Fruit fly (Drosophila melanogaster) whole organism, embryonic: ENCODE measurements around the gene mRpL13.
A peak's percentile ranks its signal among the peaks of the same experiment; 100 is the strongest.

Experiments used
- Asciz ChIP-seq: fragments of 200-800 bp; sonication (Bioruptor generic); optimal IDR thresholded peaks from 2 replicates; lab custom pipeline; 2017; ENCODE audit warnings: missing biosample characterization, mild to moderate bottlenecking, missing genetic modification characterization, missing genetic modification reagents
- Bteb2 ChIP-seq: fragments of 200-800 bp; sonication (Bioruptor generic); optimal IDR thresholded peaks from 2 replicates; lab custom pipeline; 2016; ENCODE audit warnings: missing biosample characterization, missing genetic modification characterization
- CG10147 ChIP-seq: fragments of 200-800 bp; sonication (Bioruptor generic); optimal IDR thresholded peaks from 2 replicates; lab custom pipeline; 2019; ENCODE audit warnings: missing biosample characterization, mild to moderate bottlenecking, missing genetic modification characterization, moderate library complexity
- CG10565 ChIP-seq: fragments of 200-800 bp; sonication (Bioruptor generic); optimal IDR thresholded peaks from 3 replicates; lab custom pipeline; 2016; ENCODE audit warnings: missing biosample characterization, mild to moderate bottlenecking, missing genetic modification characterization
- CG12744 ChIP-seq: fragments of 200-800 bp; sonication (Bioruptor generic); optimal IDR thresholded peaks from 2 replicates; lab custom pipeline; 2016; ENCODE audit warnings: missing biosample characterization, missing genetic modification characterization
- CG13123 ChIP-seq: fragments of 200-800 bp; sonication (Bioruptor generic); optimal IDR thresholded peaks from 2 replicates; lab custom pipeline; 2016; ENCODE audit warnings: missing biosample characterization, missing genetic modification characterization
- CG13296 ChIP-seq: fragments of 200-800 bp; sonication (Bioruptor generic); optimal IDR thresholded peaks from 3 replicates; lab custom pipeline; 2018; ENCODE audit warnings: missing biosample characterization, mild to moderate bottlenecking, missing genetic modification characterization
- CG14014 ChIP-seq: fragments of 200-800 bp; sonication (Bioruptor generic); IDR thresholded peaks from 2 replicates; pipeline ENCODE4 v1.3.6; 2022; ENCODE audit warnings: missing biosample characterization, missing genetic modification characterization
- CG15601 ChIP-seq: fragments of 200-800 bp; sonication (Bioruptor generic); optimal IDR thresholded peaks from 3 replicates; lab custom pipeline; 2019; ENCODE audit warnings: missing biosample characterization, mild to moderate bottlenecking, missing genetic modification characterization, moderate library complexity
- CG1603 ChIP-seq: fragments of 200-800 bp; sonication (Bioruptor generic); optimal IDR thresholded peaks from 2 replicates; lab custom pipeline; 2019; ENCODE audit warnings: missing biosample characterization, mild to moderate bottlenecking, missing genetic modification characterization, moderate library complexity
- CG17568 ChIP-seq: fragments of 200-800 bp; sonication (Bioruptor generic); optimal IDR thresholded peaks from 2 replicates; lab custom pipeline; 2018; ENCODE audit warnings: missing biosample characterization, mild to moderate bottlenecking, missing genetic modification characterization, moderate library complexity
- CG1792 ChIP-seq: fragments of 200-800 bp; sonication (Bioruptor generic); optimal IDR thresholded peaks from 2 replicates; lab custom pipeline; 2016; ENCODE audit warnings: missing biosample characterization, missing genetic modification characterization
- CG2678 ChIP-seq: fragments of 200-800 bp; sonication (Bioruptor generic); optimal IDR thresholded peaks from 3 replicates; lab custom pipeline; 2019; ENCODE audit warnings: missing biosample characterization, mild to moderate bottlenecking, missing genetic modification characterization, moderate library complexity
- CG2889 ChIP-seq: fragments of 200-800 bp; sonication (Bioruptor generic); IDR thresholded peaks from 3 replicates; pipeline ENCODE4 v1.3.6; 2022; ENCODE audit warnings: missing biosample characterization, missing genetic modification characterization
- CG34422 ChIP-seq: fragments of 200-800 bp; sonication (Bioruptor generic); IDR thresholded peaks from 3 replicates; pipeline ENCODE4 v1.3.6; 2022; ENCODE audit warnings: missing biosample characterization, missing genetic modification characterization
- CG6689 ChIP-seq: fragments of 200-800 bp; sonication (Bioruptor generic); IDR thresholded peaks from 2 replicates; pipeline ENCODE4 v1.3.6; 2022; ENCODE audit warnings: missing biosample characterization, missing genetic modification characterization
- CG6765 ChIP-seq: fragments of 200-800 bp; sonication (Bioruptor generic); optimal IDR thresholded peaks from 3 replicates; lab custom pipeline; 2017; ENCODE audit warnings: missing biosample characterization, mild to moderate bottlenecking, missing genetic modification characterization
- CG7357 ChIP-seq: fragments of 200-800 bp; sonication (Bioruptor generic); IDR thresholded peaks from 3 replicates; pipeline ENCODE4 v1.3.6; 2022; ENCODE audit warnings: missing biosample characterization, missing genetic modification characterization
- CG9215 ChIP-seq: fragments of 200-800 bp; sonication (Bioruptor generic); IDR thresholded peaks from 2 replicates; pipeline ENCODE4 v1.3.6; 2022; ENCODE audit warnings: missing biosample characterization, missing genetic modification characterization
- CG9797 ChIP-seq: fragments of 200-800 bp; sonication (Bioruptor generic); optimal IDR thresholded peaks from 3 replicates; lab custom pipeline; 2018; ENCODE audit warnings: missing biosample characterization, mild to moderate bottlenecking, missing genetic modification characterization
- D ChIP-seq, 2 experiments: fragments of 200-800 bp in 1 of 2; fragments of >200 bp in 1 of 2; sonication (Bioruptor generic) in 1 of 2; optimal IDR thresholded peaks; 2 replicates in 1 of 2; 3 replicates in 1 of 2; lab custom pipeline; 2017; ENCODE audit warnings: mild to moderate bottlenecking in 1 of 2, missing biosample characterization in 1 of 2, missing genetic modification characterization in 1 of 2, missing genetic modification reagents in 1 of 2
- Dek ChIP-seq: fragments of 200-800 bp; sonication (Bioruptor generic); optimal IDR thresholded peaks from 3 replicates; lab custom pipeline; 2019; ENCODE audit warnings: missing biosample characterization, mild to moderate bottlenecking, missing genetic modification characterization, moderate library complexity
- E2f2 ChIP-seq: fragments of 200-800 bp; sonication (Bioruptor generic); IDR thresholded peaks from 2 replicates; pipeline ENCODE4 v1.3.6; 2022; ENCODE audit warnings: missing biosample characterization, missing genetic modification characterization
- Ets65A ChIP-seq: fragments of 200-800 bp; sonication (Bioruptor generic); peaks from one replicate; lab custom pipeline; 2016; ENCODE audit warnings: missing biosample characterization, missing genetic modification characterization
- Gug ChIP-seq: fragments of 200-800 bp; sonication (Bioruptor generic); IDR thresholded peaks from 4 replicates; pipeline ENCODE4 v1.3.6; 2022; ENCODE audit warnings: missing biosample characterization, missing genetic modification characterization
- HLH3B ChIP-seq: fragments of 200-800 bp; sonication (Bioruptor generic); IDR thresholded peaks from 2 replicates; pipeline ENCODE4 v1.3.6; 2022; ENCODE audit warnings: missing biosample characterization, missing genetic modification characterization
- NFAT ChIP-seq: fragments of 200-800 bp; sonication (Bioruptor generic); IDR thresholded peaks from 2 replicates; pipeline ENCODE4 v1.3.6; 2022; ENCODE audit warnings: missing biosample characterization, missing genetic modification characterization
- Neu2 ChIP-seq: fragments of 200-800 bp; sonication (Bioruptor generic); optimal IDR thresholded peaks from 3 replicates; lab custom pipeline; 2016; ENCODE audit warnings: missing biosample characterization, missing genetic modification characterization, borderline replicate concordance
- Oli ChIP-seq: fragments of 200-800 bp; sonication (Bioruptor generic); optimal IDR thresholded peaks from 2 replicates; lab custom pipeline; 2018; ENCODE audit warnings: missing biosample characterization, mild to moderate bottlenecking, missing genetic modification characterization, moderate library complexity
- Optix ChIP-seq: fragments of 200-800 bp; sonication (Bioruptor generic); IDR thresholded peaks from 3 replicates; pipeline ENCODE4 v1.3.6; 2022; ENCODE audit warnings: missing biosample characterization, missing genetic modification characterization
- Six4 ChIP-seq: fragments of 200-800 bp; sonication (Bioruptor generic); optimal IDR thresholded peaks from 2 replicates; lab custom pipeline; 2016; ENCODE audit warnings: missing biosample characterization, missing genetic modification characterization
- Sox100B ChIP-seq: fragments of 200-800 bp; sonication (Bioruptor generic); optimal IDR thresholded peaks from 3 replicates; lab custom pipeline; 2018; ENCODE audit warnings: missing biosample characterization, mild to moderate bottlenecking, missing genetic modification characterization
- Sox102F ChIP-seq: fragments of 200-800 bp; sonication (Bioruptor generic); optimal IDR thresholded peaks from 2 replicates; lab custom pipeline; 2018; ENCODE audit warnings: missing biosample characterization, mild to moderate bottlenecking, missing genetic modification characterization, moderate library complexity
- ac ChIP-seq: fragments of 200-800 bp; sonication (Bioruptor generic); optimal IDR thresholded peaks from 3 replicates; lab custom pipeline; 2017; ENCODE audit warnings: missing biosample characterization, mild to moderate bottlenecking, missing genetic modification characterization
- ap ChIP-seq: fragments of 200-800 bp; sonication (Bioruptor generic); IDR thresholded peaks from 2 replicates; pipeline ENCODE4 v1.3.6; 2022; ENCODE audit warnings: missing biosample characterization, missing genetic modification characterization
- az2 ChIP-seq: fragments of 200-800 bp; sonication (Bioruptor generic); optimal IDR thresholded peaks from 3 replicates; lab custom pipeline; 2016; ENCODE audit warnings: missing biosample characterization, missing genetic modification characterization
- dan ChIP-seq: fragments of 200-800 bp; sonication (Bioruptor generic); IDR thresholded peaks from 2 replicates; pipeline ENCODE4 v1.3.6; 2022; ENCODE audit warnings: missing biosample characterization, missing genetic modification characterization
- dm ChIP-seq: fragments of 200-800 bp; sonication (Bioruptor generic); optimal IDR thresholded peaks from 3 replicates; lab custom pipeline; 2016; ENCODE audit warnings: missing biosample characterization, missing genetic modification characterization
- dpn ChIP-seq, 2 experiments: fragments of 200-800 bp; sonication (Bioruptor generic); optimal IDR thresholded peaks; 3 replicates each; lab custom pipeline; 2016; ENCODE audit warnings: missing biosample characterization in 2 of 2, missing genetic modification characterization in 2 of 2
- en ChIP-seq: fragments of 200-800 bp; sonication (Bioruptor generic); optimal IDR thresholded peaks from 2 replicates; lab custom pipeline; 2016; ENCODE audit warnings: missing biosample characterization, missing genetic modification characterization
- gcm ChIP-seq: fragments of 200-800 bp; sonication (Bioruptor generic); optimal IDR thresholded peaks from 2 replicates; lab custom pipeline; 2019; ENCODE audit warnings: missing biosample characterization, mild to moderate bottlenecking, missing genetic modification characterization, moderate library complexity
- gt ChIP-seq: fragments of 200-800 bp; sonication (Bioruptor generic); IDR thresholded peaks from 2 replicates; pipeline ENCODE4 v1.3.6; 2022; ENCODE audit warnings: missing biosample characterization, missing genetic modification characterization
- her ChIP-seq: fragments of 200-800 bp; sonication (Bioruptor generic); optimal IDR thresholded peaks from 2 replicates; lab custom pipeline; 2016; ENCODE audit warnings: missing biosample characterization, missing genetic modification characterization
- hkb ChIP-seq, 2 experiments: fragments of 200-800 bp in 1 of 2; fragments of >200 bp in 1 of 2; sonication (Bioruptor generic) in 1 of 2; IDR thresholded peaks in 1 of 2; optimal IDR thresholded peaks in 1 of 2; 2 replicates each; pipeline versions ENCODE4 v1.3.6 to Lab custom; 2017 to 2022; ENCODE audit warnings: missing biosample characterization in 1 of 2, missing genetic modification characterization in 1 of 2
- jumu ChIP-seq: fragments of 200-800 bp; sonication (Bioruptor generic); optimal IDR thresholded peaks from 3 replicates; lab custom pipeline; 2016; ENCODE audit warnings: missing biosample characterization, missing genetic modification characterization
- nom ChIP-seq: fragments of 200-800 bp; sonication (Bioruptor generic); optimal IDR thresholded peaks from 2 replicates; lab custom pipeline; 2017; ENCODE audit warnings: missing biosample characterization, missing genetic modification characterization, mild to moderate bottlenecking, moderate library complexity, missing genetic modification reagents
- scrt ChIP-seq: fragments of 200-800 bp; sonication (Bioruptor generic); optimal IDR thresholded peaks from 2 replicates; lab custom pipeline; 2018; ENCODE audit warnings: missing biosample characterization, mild to moderate bottlenecking, missing genetic modification characterization, moderate library complexity
- sisA ChIP-seq: fragments of 200-800 bp; sonication (Bioruptor generic); IDR thresholded peaks from 2 replicates; pipeline ENCODE4 v1.3.6; 2022; ENCODE audit warnings: missing biosample characterization, missing genetic modification characterization
- tll ChIP-seq, 2 experiments: fragments of 200-800 bp in 1 of 2; fragments of >200 bp in 1 of 2; sonication (Bioruptor generic) in 1 of 2; optimal IDR thresholded peaks; 2 replicates each; lab custom pipeline; 2017 to 2019; ENCODE audit warnings: missing biosample characterization in 2 of 2, missing genetic modification characterization in 2 of 2, mild to moderate bottlenecking in 1 of 2, moderate library complexity in 1 of 2
- wdn ChIP-seq: fragments of 200-800 bp; sonication (Bioruptor generic); IDR thresholded peaks from 2 replicates; pipeline ENCODE4 v1.3.6; 2022; ENCODE audit warnings: missing biosample characterization, missing genetic modification characterization

mRpL13 gene

dm6 chr2L:18808754-18809329 lies 50.2 kb downstream of the mRpL13 start (continued):
- TF ChIP-seq gt (GFP tag; lab: Robert Waterston, UW) (no peak), CG34422 (GFP tag; lab: Robert Waterston, UW) (no peak), CG15601 (tag; lab: Kevin White, UChicago) (no peak), CG10147 (GFP tag; lab: Kevin White, UChicago) (no peak), CG13296 (GFP tag; lab: Kevin White, UChicago) (no peak), Ets65A (GFP tag; lab: Kevin White, UChicago) (peak; percentile 35), CG14014 (GFP tag; lab: Robert Waterston, UW) (no peak), dpn (GFP tag; optimal IDR thresholded peaks at IDR 0.05; lab: Kevin White, UChicago) (no peak), jumu (GFP tag; lab: Kevin White, UChicago) (no peak), Six4 (GFP tag; lab: Kevin White, UChicago) (no peak), en (GFP tag; lab: Kevin White, UChicago) (no peak), dan (no peak), CG6689 (GFP tag; lab: Robert Waterston, UW) (0 out of 2 replicates have a peak, but pooled peaks have one; percentile 15), HLH3B (no peak), sisA (GFP tag; lab: Robert Waterston, UW) (no peak), Gug (GFP tag; lab: Robert Waterston, UW) (no peak), ac (GFP tag; lab: Kevin White, UChicago) (peak; percentile 4), Oli (tag; lab: Kevin White, UChicago) (peak; percentile 16), scrt (GFP tag; lab: Kevin White, UChicago) (no peak), CG12744 (GFP tag; lab: Kevin White, UChicago) (no peak), CG6765 (GFP tag; lab: Kevin White, UChicago) (no peak), tll (GFP tag; optimal IDR thresholded peaks at IDR 0.05; lab: Kevin White, UChicago) (no peak), CG2889 (GFP tag; lab: Robert Waterston, UW) (peak; percentile 23; the same call in 1 of the 3 replicates), D (optimal IDR thresholded peaks at IDR 0.05; lab: Kevin White, UChicago) (no peak), D (GFP tag; optimal IDR thresholded peaks at IDR 0.05; lab: Kevin White, UChicago) (peak; percentile 10), CG1792 (GFP tag; lab: Kevin White, UChicago) (no peak), Asciz (GFP tag; lab: Kevin White, UChicago) (no peak), CG13123 (GFP tag; lab: Kevin White, UChicago) (no peak), CG17568 (GFP tag; lab: Kevin White, UChicago) (no peak), CG2678 (tag; lab: Kevin White, UChicago) (peak; percentile 47), Optix (no peak), Bteb2 (GFP tag; lab: Kevin White, UChicago) (no peak), CG9215 (no peak), az2 (peak; percentile 20), E2f2 (GFP tag; lab: Robert Waterston, UW) (no peak; the same call in 1 of the 2 replicates), Dek (tag; lab: Kevin White, UChicago) (no peak), Sox102F (peak; percentile 8), her (GFP tag; lab: Kevin White, UChicago) (no peak), CG7357 (GFP tag; lab: Robert Waterston, UW) (no peak), hkb (optimal IDR thresholded peaks at IDR 0.05; lab: Kevin White, UChicago) (no peak), hkb (GFP tag; IDR thresholded peaks at IDR 0.05; lab: Robert Waterston, UW) (no peak), Sox100B (GFP tag; lab: Kevin White, UChicago) (no peak), CG10565 (no peak), ap (GFP tag; lab: Robert Waterston, UW) (no peak), CG1603 (tag; lab: Kevin White, UChicago) (peak; percentile 47), dm (GFP tag; lab: Kevin White, UChicago) (no peak), NFAT (GFP tag; lab: Robert Waterston, UW) (no peak), wdn (GFP tag; lab: Robert Waterston, UW) (no peak), CG9797 (GFP tag; lab: Kevin White, UChicago) (no peak), gcm (no peak), Neu2 (GFP tag; lab: Kevin White, UChicago) (no peak), nom (GFP tag; lab: Kevin White, UChicago) (no peak)
